Worm (Caenorhabditis elegans) whole organism, L4/young adult: Measurements from ENCODE around the gene srx-41.

ENCODE experiments used
- W03F9.2 ChIP-seq: fragments of 150-350 bp; optimal IDR thresholded peaks from 2 replicates; lab custom pipeline; 2014; ENCODE audit warnings: missing biosample characterization, missing genetic modification characterization
- dao-5 ChIP-seq: sonication (generic microtip); optimal IDR thresholded peaks from 2 replicates; lab custom pipeline; 2016; ENCODE audit warnings: missing genotype, missing genetic modification characterization, moderate library complexity, missing compliant biosample characterization
- him-1 ChIP-seq: sonication (generic microtip); optimal IDR thresholded peaks from 2 replicates; lab custom pipeline; 2016; ENCODE audit warnings: missing genotype, missing genetic modification reagents, missing genetic modification characterization, missing compliant biosample characterization

DNA sequence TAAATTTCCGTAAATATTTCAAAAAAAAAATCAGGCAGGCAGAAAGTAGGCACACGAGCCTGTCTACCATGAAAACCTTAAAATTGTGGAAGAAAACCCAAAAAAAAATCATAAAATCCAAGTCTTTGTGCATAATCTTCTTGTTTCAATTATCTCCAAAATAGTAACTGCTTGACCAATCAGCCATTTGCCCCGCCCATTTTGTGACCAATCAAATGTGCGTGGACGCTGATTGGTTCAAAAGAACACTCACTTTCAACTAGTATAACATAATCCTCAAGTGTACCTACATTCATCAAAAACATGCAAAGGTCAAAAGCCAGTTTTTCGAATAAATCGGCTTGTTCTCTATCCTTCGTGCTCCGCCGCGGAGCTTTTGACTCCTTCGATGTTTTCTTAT, 41.5 kb upstream of the srx-41 start:
- TF ChIP-seq him-1 (no peak), dao-5 (tag; lab: Kevin White, UChicago) (no peak), W03F9.2 (no peak)
